Fruit fly (Drosophila melanogaster): ENCODE data around the gene RpS6.

RpS6 gene

DNA sequence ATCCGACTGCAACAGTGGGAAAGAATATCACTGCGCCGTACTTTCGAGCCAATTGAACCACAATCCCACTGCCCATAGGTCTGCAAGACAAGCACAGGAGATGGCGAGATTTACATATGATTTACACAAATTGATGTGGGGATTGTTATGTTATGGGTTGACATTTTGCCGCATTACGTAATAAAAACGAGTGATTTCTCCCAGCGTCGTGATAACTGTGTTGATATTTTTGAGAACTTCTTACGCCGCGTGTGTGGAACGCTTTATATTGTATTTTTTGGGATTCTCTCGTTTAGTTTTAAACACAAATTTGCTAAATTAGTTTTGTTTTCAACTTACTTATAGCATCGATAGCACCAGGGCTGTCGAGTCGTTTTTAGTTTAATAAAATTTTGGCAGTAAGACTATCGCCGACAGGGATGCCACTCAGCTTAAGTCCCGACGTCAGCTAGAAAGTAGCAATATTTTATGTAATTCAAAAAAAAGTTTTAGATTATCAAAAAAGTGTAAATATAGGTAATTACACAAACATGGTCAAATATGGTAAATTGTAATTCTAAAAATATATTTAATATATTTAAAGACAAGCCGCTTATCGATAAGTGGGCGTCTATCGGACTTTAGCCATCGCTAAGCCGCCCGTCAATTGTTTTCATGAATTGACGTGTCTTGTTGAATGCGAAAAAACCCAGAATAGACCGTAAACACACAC, 7.6 kb downstream of the RpS6 start, which contains the start of the genes CG45089, ND-MNLL and p115 (continued):
- TF ChIP-seq CG11085 (GFP tag; IDR thresholded peaks at IDR 0.05) (0 out of 2 replicates have a peak, but pooled peaks have one; percentile 11), lov (optimal IDR thresholded peaks at IDR 0.05) (no peak), lov (GFP tag; IDR thresholded peaks at IDR 0.05) (no peak), oc (tag; optimal IDR thresholded peaks at IDR 0.05) (peak; percentile 31), CG10209 (GFP tag; optimal IDR thresholded peaks at IDR 0.05) (peak; percentile 25), az2 (GFP tag; optimal IDR thresholded peaks at IDR 0.05) (peak; percentile 55), CG10366 (GFP tag; IDR thresholded peaks at IDR 0.05) (peak; percentile 46), ham (GFP tag; IDR thresholded peaks at IDR 0.05) (no peak), danr (GFP tag; IDR thresholded peaks at IDR 0.05) (no peak), dati (GFP tag; IDR thresholded peaks at IDR 0.05) (no peak), HLH3B (GFP tag; IDR thresholded peaks at IDR 0.05) (peak; percentile 30; the same call in 1 of the 2 replicates), pho (GFP tag; optimal IDR thresholded peaks at IDR 0.05) (peak; percentile 14), Myb (GFP tag; optimal IDR thresholded peaks at IDR 0.05) (peak; percentile 20), tll (GFP tag; optimal IDR thresholded peaks at IDR 0.05) (no peak), CG14710 (tag; optimal IDR thresholded peaks at IDR 0.05) (peak; percentile 77), CG11504 (tag; optimal IDR thresholded peaks at IDR 0.05) (peak; percentile 65), knrl (GFP tag; IDR thresholded peaks at IDR 0.05; ENCODE audit: partially characterized antibody) (peak; percentile 69), chinmo (GFP tag; IDR thresholded peaks at IDR 0.05; ENCODE audit: partially characterized antibody) (no peak), yki (optimal IDR thresholded peaks at IDR 0.05) (no peak), ken (GFP tag; IDR thresholded peaks at IDR 0.05) (peak; percentile 46; the same call in 2 of the 3 replicates), CG34422 (GFP tag; IDR thresholded peaks at IDR 0.05) (peak; percentile 56; the same call in 1 of the 3 replicates), Dbx (GFP tag; IDR thresholded peaks at IDR 0.05) (peak; percentile 74; the same call in 2 of the 3 replicates), nerfin-1 (tag; optimal IDR thresholded peaks at IDR 0.05) (peak; percentile 41), CG3065 (GFP tag; optimal IDR thresholded peaks at IDR 0.05) (peak; percentile 14), Poxn (GFP tag; IDR thresholded peaks at IDR 0.05) (no peak), TFAM (GFP tag; optimal IDR thresholded peaks at IDR 0.05) (no peak), Abd-B (GFP tag; optimal IDR thresholded peaks at IDR 0.05) (peak; percentile 65), seq (GFP tag; IDR thresholded peaks at IDR 0.05) (peak; percentile 31; the same call in 1 of the 2 replicates), CG17912 (GFP tag; optimal IDR thresholded peaks at IDR 0.05) (no peak), kni (GFP tag; optimal IDR thresholded peaks at IDR 0.05) (no peak), Ets65A (GFP tag) (peak; percentile 93), CG1233 (GFP tag; optimal IDR thresholded peaks at IDR 0.05) (no peak), CG12659 (GFP tag; optimal IDR thresholded peaks at IDR 0.05) (peak; percentile 68), rib (GFP tag; IDR thresholded peaks at IDR 0.05) (no peak), CG12299 (tag; optimal IDR thresholded peaks at IDR 0.05) (no peak), jigr1 (GFP tag; IDR thresholded peaks at IDR 0.05) (no peak; the same call in 2 of the 3 replicates), ATbp (GFP tag; optimal IDR thresholded peaks at IDR 0.05) (no peak), Aef1 (GFP tag; IDR thresholded peaks at IDR 0.05) (peak; percentile 50; the same call in 2 of the 3 replicates), CG2129 (GFP tag; IDR thresholded peaks at IDR 0.05; ENCODE audit: partially characterized antibody) (peak; percentile 32), aop (GFP tag; IDR thresholded peaks at IDR 0.05) (no peak), HLHmδ (GFP tag; optimal IDR thresholded peaks at IDR 0.05) (no peak), Xrp1 (GFP tag; IDR thresholded peaks at IDR 0.05) (peak; percentile 57; the same call in 1 of the 2 replicates), CG5245 (GFP tag; optimal IDR thresholded peaks at IDR 0.05) (peak; percentile 15), CG34224 (GFP tag; IDR thresholded peaks at IDR 0.05; ENCODE audit: partially characterized antibody) (no peak), Fer2 (tag; optimal IDR thresholded peaks at IDR 0.05) (peak; percentile 40), GATAe (GFP tag; conservative IDR thresholded peaks at IDR 0.05) (no peak), CG8359 (GFP tag; optimal IDR thresholded peaks at IDR 0.05; ENCODE audit: borderline replicate concordance) (no peak), psq (GFP tag; optimal IDR thresholded peaks at IDR 0.05) (no peak), sisA (GFP tag; IDR thresholded peaks at IDR 0.05) (peak; percentile 51), ttk (GFP tag; IDR thresholded peaks at IDR 0.05) (peak; percentile 36; the same call in 1 of the 2 replicates)

Data from whole organism, embryonic.